Worm (Caenorhabditis elegans): Measurements from ENCODE around the gene ztf-27.

DNA sequence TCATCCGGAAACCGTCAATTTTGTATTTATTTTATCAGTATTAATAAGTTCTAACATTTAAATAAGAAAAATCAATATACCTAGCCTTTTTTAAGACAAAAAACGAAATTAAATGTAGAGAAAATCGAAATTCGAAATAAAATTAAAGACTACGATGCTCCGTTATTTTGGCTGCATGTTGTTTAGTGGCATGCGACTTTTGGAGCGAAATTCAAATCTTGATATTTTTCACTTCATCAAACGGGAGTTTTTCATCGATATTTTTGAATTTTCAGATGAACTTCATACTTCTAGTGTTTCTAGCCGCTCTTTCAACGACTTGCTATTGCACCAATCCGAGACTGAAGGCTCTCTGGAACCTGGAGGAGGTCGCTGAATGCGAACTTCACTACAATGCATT is 34.6 kb upstream of the ztf-27 start, which contains the start of gene C07E3.9:
- TF ChIP-seq pha-4 (tag; optimal IDR thresholded peaks at IDR 0.05) (no peak), nhr-12 (tag; optimal IDR thresholded peaks at IDR 0.05) (no peak), tbx-8 (GFP tag; optimal IDR thresholded peaks at IDR 0.05) (no peak), lsy-2 (tag; optimal IDR thresholded peaks at IDR 0.05) (peak; percentile 56), nhr-237 (tag; optimal IDR thresholded peaks at IDR 0.05) (peak; percentile 40), elt-3 (tag; optimal IDR thresholded peaks at IDR 0.05) (no peak), ces-1 (GFP tag; optimal IDR thresholded peaks at IDR 0.05) (peak; percentile 87), elt-1 (tag; optimal IDR thresholded peaks at IDR 0.05; ENCODE audit: borderline replicate concordance, insufficient read depth) (no peak), unc-62 (GFP tag; optimal IDR thresholded peaks at IDR 0.05) (no peak)

All from whole organism, mixed stage, embryonic.